2 fruit fly cellular contexts compared by ENCODE assay signal in genomic region chrX:13616417-13617050, dm6.
TF ChIP-seq lines count a peak whose summit lies in the region.

Gene tth (minus strand): TSS chrX:13616586.
Gene Tango2 (plus strand): TSS chrX:13616989.

TF ChIP-seq in whole organism, embryonic, 481 proteins besides CTCF, POLR2A, EP300 and RAD21 (continued from another document and continues in another):
- TF ChIP-seq Atf3 (GFP tag; optimal IDR thresholded peaks at IDR 0.05; lab: Kevin White, UChicago) (peak; percentile 58), dmrt11E (tag; optimal IDR thresholded peaks at IDR 0.05; lab: Kevin White, UChicago) (peak; percentile 57), CG13287 (GFP tag; IDR thresholded peaks at IDR 0.05; lab: Robert Waterston, UW; ENCODE audit: partially characterized antibody) (peak; percentile 59), org-1 (GFP tag; optimal IDR thresholded peaks at IDR 0.05; lab: Kevin White, UChicago) (peak; percentile 59), CG10147 (GFP tag; optimal IDR thresholded peaks at IDR 0.05; lab: Kevin White, UChicago) (peak; percentile 64), CG12236 (GFP tag; optimal IDR thresholded peaks at IDR 0.05; lab: Kevin White, UChicago) (peak; percentile 23), so (GFP tag; IDR thresholded peaks at IDR 0.05; lab: Robert Waterston, UW) (peak; percentile 47; the same call in 1 of the 3 replicates), CG43689 (GFP tag; IDR thresholded peaks at IDR 0.05; lab: Robert Waterston, UW) (no peak), gsb (GFP tag; IDR thresholded peaks at IDR 0.05; lab: Robert Waterston, UW) (peak; percentile 52), Bgb (GFP tag; IDR thresholded peaks at IDR 0.05; lab: Robert Waterston, UW; ENCODE audit: partially characterized antibody) (peak; percentile 55), Nf-YC (tag; optimal IDR thresholded peaks at IDR 0.05; lab: Kevin White, UChicago) (peak; percentile 79), CG15011 (GFP tag; optimal IDR thresholded peaks at IDR 0.05; lab: Kevin White, UChicago) (no peak), schlank (tag; optimal IDR thresholded peaks at IDR 0.05; lab: Kevin White, UChicago) (peak; percentile 75), wor (GFP tag; IDR thresholded peaks at IDR 0.05; lab: Robert Waterston, UW) (no peak), Kr (GFP tag; optimal IDR thresholded peaks at IDR 0.05; lab: Kevin White, UChicago) (no peak), pan (optimal IDR thresholded peaks at IDR 0.05; lab: Kevin White, UChicago) (no peak), pan (GFP tag; optimal IDR thresholded peaks at IDR 0.05 in 1 of 2, IDR thresholded peaks at IDR 0.05 in 1 of 2) (peak in 1 of 2 experiments; percentile 78), Lim3 (GFP tag; IDR thresholded peaks at IDR 0.05; lab: Robert Waterston, UW) (no peak), CG31388 (GFP tag; optimal IDR thresholded peaks at IDR 0.05; lab: Kevin White, UChicago) (no peak), CG16863 (GFP tag; optimal IDR thresholded peaks at IDR 0.05; lab: Kevin White, UChicago) (peak; percentile 48), CG3995 (GFP tag; optimal IDR thresholded peaks at IDR 0.05; lab: Kevin White, UChicago) (peak; percentile 26), fd96Cb (tag; optimal IDR thresholded peaks at IDR 0.05; lab: Kevin White, UChicago) (peak; percentile 43), kay (GFP tag; optimal IDR thresholded peaks at IDR 0.05; lab: Kevin White, UChicago) (peak; percentile 27), sna (GFP tag; IDR thresholded peaks at IDR 0.05; lab: Robert Waterston, UW; ENCODE audit: partially characterized antibody) (peak; percentile 19; the same call in 1 of the 2 replicates), ash1 (GFP tag; optimal IDR thresholded peaks at IDR 0.05; lab: Kevin White, UChicago) (no peak), CG12104 (GFP tag; optimal IDR thresholded peaks at IDR 0.05; lab: Kevin White, UChicago) (no peak), D19B (GFP tag; optimal IDR thresholded peaks at IDR 0.05; lab: Kevin White, UChicago) (no peak), fd3F (GFP tag; optimal IDR thresholded peaks at IDR 0.05; lab: Kevin White, UChicago) (peak; percentile 64), bcd (GFP tag; optimal IDR thresholded peaks at IDR 0.05; lab: Kevin White, UChicago) (peak; percentile 69), gfzf (GFP tag; optimal IDR thresholded peaks at IDR 0.05; lab: Kevin White, UChicago) (peak; percentile 89), CG18599 (GFP tag; optimal IDR thresholded peaks at IDR 0.05; lab: Kevin White, UChicago) (peak; percentile 83), CG4360 (GFP tag; IDR thresholded peaks at IDR 0.05; lab: Robert Waterston, UW) (no peak), gsb-n (tag; optimal IDR thresholded peaks at IDR 0.05; lab: Kevin White, UChicago) (no peak), slbo (GFP tag; IDR thresholded peaks at IDR 0.05; lab: Robert Waterston, UW) (peak; percentile 89), Sry-δ (GFP tag; optimal IDR thresholded peaks at IDR 0.05; lab: Kevin White, UChicago) (peak; percentile 90), CG2202 (tag; optimal IDR thresholded peaks at IDR 0.05; lab: Kevin White, UChicago) (peak; percentile 32), CG11093 (GFP tag; IDR thresholded peaks at IDR 0.05; lab: Robert Waterston, UW) (no peak), Sox100B (GFP tag; optimal IDR thresholded peaks at IDR 0.05; lab: Kevin White, UChicago) (no peak), HmgZ (tag; optimal IDR thresholded peaks at IDR 0.05; lab: Kevin White, UChicago) (peak; percentile 59), CG2678 (tag; optimal IDR thresholded peaks at IDR 0.05; lab: Kevin White, UChicago) (peak; percentile 87), CrebB (tag; optimal IDR thresholded peaks at IDR 0.05; lab: Kevin White, UChicago) (peak; percentile 46), toy (GFP tag; IDR thresholded peaks at IDR 0.05; lab: Robert Waterston, UW) (no peak), CG4820 (GFP tag; optimal IDR thresholded peaks at IDR 0.05; lab: Kevin White, UChicago) (peak; percentile 3), Lhr (GFP tag; optimal IDR thresholded peaks at IDR 0.05; lab: Kevin White, UChicago) (peak; percentile 7), az2 (GFP tag; optimal IDR thresholded peaks at IDR 0.05; lab: Kevin White, UChicago) (peak; percentile 91), NC2β (GFP tag; optimal IDR thresholded peaks at IDR 0.05; lab: Kevin White, UChicago) (peak; percentile 52), sima (GFP tag; optimal IDR thresholded peaks at IDR 0.05; lab: Kevin White, UChicago) (no peak), CG2129 (GFP tag; IDR thresholded peaks at IDR 0.05; lab: Robert Waterston, UW; ENCODE audit: partially characterized antibody) (0 out of 2 replicates have a peak, but pooled peaks have one; percentile 16), CG17568 (GFP tag; optimal IDR thresholded peaks at IDR 0.05; lab: Kevin White, UChicago) (no peak), H2.0 (GFP tag; IDR thresholded peaks at IDR 0.05; lab: Robert Waterston, UW) (peak; percentile 73), CG8281 (tag; optimal IDR thresholded peaks at IDR 0.05; lab: Kevin White, UChicago) (no peak), CG42726 (GFP tag; IDR thresholded peaks at IDR 0.05; lab: Robert Waterston, UW; ENCODE audit: partially characterized antibody) (no peak), Hmr (GFP tag; optimal IDR thresholded peaks at IDR 0.05; lab: Kevin White, UChicago) (peak; percentile 76), CG9817 (tag; optimal IDR thresholded peaks at IDR 0.05; lab: Kevin White, UChicago) (peak; percentile 80), fd64A (GFP tag; optimal IDR thresholded peaks at IDR 0.05; lab: Kevin White, UChicago) (no peak), psq (GFP tag; optimal IDR thresholded peaks at IDR 0.05; lab: Kevin White, UChicago) (no peak), Dip2 (GFP tag; IDR thresholded peaks at IDR 0.05; lab: Robert Waterston, UW) (no peak), HHEX (GFP tag; optimal IDR thresholded peaks at IDR 0.05; lab: Kevin White, UChicago) (peak; percentile 60), Dad (GFP tag; optimal IDR thresholded peaks at IDR 0.05; lab: Kevin White, UChicago) (peak; percentile 18), CG1603 (tag; optimal IDR thresholded peaks at IDR 0.05; lab: Kevin White, UChicago) (peak; percentile 41), Poxn (GFP tag; IDR thresholded peaks at IDR 0.05; lab: Robert Waterston, UW) (peak; percentile 60), ham (GFP tag; IDR thresholded peaks at IDR 0.05; lab: Robert Waterston, UW) (peak; percentile 44; the same call in 1 of the 2 replicates), chn (GFP tag; optimal IDR thresholded peaks at IDR 0.05; lab: Kevin White, UChicago) (peak; percentile 51), Fer1 (GFP tag; optimal IDR thresholded peaks at IDR 0.05; lab: Kevin White, UChicago) (peak; percentile 70)

TF ChIP-seq in whole organism, prepupa, 60 proteins besides CTCF, POLR2A, EP300 and RAD21 (continued from another document):
- TF ChIP-seq Blimp-1 (GFP tag; optimal IDR thresholded peaks at IDR 0.05; lab: Kevin White, UChicago) (peak; percentile 43), CG6808 (GFP tag; optimal IDR thresholded peaks at IDR 0.05; lab: Kevin White, UChicago) (peak; percentile 51), Sox102F (GFP tag; optimal IDR thresholded peaks at IDR 0.05; lab: Kevin White, UChicago) (no peak), cyc (GFP tag; optimal IDR thresholded peaks at IDR 0.05; lab: Kevin White, UChicago) (peak; percentile 79), Hr38 (GFP tag; optimal IDR thresholded peaks at IDR 0.05; lab: Kevin White, UChicago) (no peak), Hr39 (GFP tag; optimal IDR thresholded peaks at IDR 0.05; lab: Kevin White, UChicago) (peak; percentile 88)
